Worm (Caenorhabditis elegans): ENCODE results near the gene str-198.

ce11 chrV:16032761-16033160, 14.8 kb upstream of the str-198 start, which contains the start of gene T10C6.16:
- no peak for TF ChIP-seq ama-1 (optimal IDR thresholded peaks at IDR 0.05)
- TF ChIP-seq daf-12 (tag; optimal IDR thresholded peaks at IDR 0.05), result no peak
- TF ChIP-seq unc-130 (GFP tag; optimal IDR thresholded peaks at IDR 0.05), result no peak
- TF ChIP-seq php-3 (GFP tag; IDR thresholded peaks at IDR 0.05), result no peak
- no peak for TF ChIP-seq nhr-11 (tag; optimal IDR thresholded peaks at IDR 0.05)
- TF ChIP-seq dmd-8 (GFP tag; IDR thresholded peaks at IDR 0.05), result no peak
- no peak for TF ChIP-seq nhr-237 (tag; optimal IDR thresholded peaks at IDR 0.05)

Data from whole organism, L4 larva.